Worm (Caenorhabditis elegans): ENCODE data around the gene T10B5.10.

DNA sequence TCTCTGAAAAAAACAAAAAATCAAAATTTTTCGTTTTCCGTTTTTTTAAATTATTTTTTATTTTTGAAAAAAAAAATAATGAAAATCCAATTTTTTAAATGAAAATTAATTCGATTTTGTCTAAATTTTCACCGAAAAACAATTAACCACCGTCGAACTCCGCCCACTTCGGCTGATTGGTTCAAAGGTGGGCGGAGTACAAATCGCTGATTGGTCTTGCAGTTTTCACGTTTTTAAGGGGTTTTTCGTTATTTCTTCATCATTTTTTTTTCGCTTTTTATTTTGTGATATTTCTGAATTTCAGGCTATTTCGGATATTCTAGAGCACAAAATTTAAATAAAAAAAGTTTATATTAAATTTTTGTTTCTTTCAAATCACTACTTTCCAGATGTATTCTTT lies 8.9 kb upstream of the T10B5.10 start:
- TF ChIP-seq nhr-77 (tag; optimal IDR thresholded peaks at IDR 0.05) (no peak), ama-1 (optimal IDR thresholded peaks at IDR 0.05) (no peak), nhr-28 (tag; optimal IDR thresholded peaks at IDR 0.05) (no peak), elt-2 (tag; optimal IDR thresholded peaks at IDR 0.05) (no peak), ztf-4 (tag; optimal IDR thresholded peaks at IDR 0.05) (no peak), unc-62 (GFP tag; optimal IDR thresholded peaks at IDR 0.05) (no peak), ces-1 (GFP tag; optimal IDR thresholded peaks at IDR 0.05) (no peak), nhr-12 (tag; optimal IDR thresholded peaks at IDR 0.05) (no peak), mep-1 (tag; optimal IDR thresholded peaks at IDR 0.05) (no peak), aha-1 (tag; optimal IDR thresholded peaks at IDR 0.05) (no peak), zag-1 (tag; optimal IDR thresholded peaks at IDR 0.05) (no peak), isw-1 (GFP tag; IDR thresholded peaks at IDR 0.05) (no peak), lin-15B (tag; optimal IDR thresholded peaks at IDR 0.05) (no peak)

Measured in whole organism, L1 larva.